Worm (Caenorhabditis elegans) whole organism, L3 larva: ENCODE results near the gene H37A05.2.

Source experiments
- ceh-82 ChIP-seq: fragments of 150-350 bp; optimal IDR thresholded peaks from 2 replicates; lab custom pipeline; 2014; ENCODE audit warnings: missing biosample characterization, missing genetic modification characterization
- daf-12 ChIP-seq: fragments of 150-350 bp; optimal IDR thresholded peaks from 2 replicates; lab custom pipeline; 2014; ENCODE audit warnings: missing biosample characterization, missing genetic modification reagents, missing genetic modification characterization
- egl-27 ChIP-seq: sonication (generic microtip); optimal IDR thresholded peaks from 4 replicates; lab custom pipeline; 2017; ENCODE audit warnings: missing biosample characterization, missing genetic modification reagents, missing genetic modification characterization
- lin-15B ChIP-seq: fragments of 150-350 bp; optimal IDR thresholded peaks from 2 replicates; lab custom pipeline; 2014; ENCODE audit warnings: missing biosample characterization, missing genetic modification characterization

DNA sequence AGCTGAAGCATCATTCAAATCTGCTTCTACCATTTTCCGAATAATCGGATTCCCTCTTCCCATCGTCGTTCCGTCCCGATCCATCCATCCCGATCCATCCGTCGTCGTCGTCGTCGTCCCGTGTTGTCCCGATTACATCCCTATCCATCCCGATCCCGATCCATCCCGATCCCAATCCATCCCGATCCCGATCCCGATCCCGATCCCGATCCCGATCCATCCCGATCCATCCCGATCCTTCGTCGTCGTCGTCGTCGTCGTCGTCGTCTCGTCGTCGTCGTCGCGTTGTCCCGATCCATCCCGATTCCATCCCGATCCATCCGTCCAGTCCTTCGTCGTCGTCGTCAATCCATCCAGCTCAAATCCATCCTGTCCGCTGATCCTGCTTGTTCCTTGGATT is 13.1 kb upstream of the H37A05.2 start:
- TF ChIP-seq ceh-82 (tag; lab: Kevin White, UChicago) (no peak), lin-15B (tag; lab: Kevin White, UChicago) (no peak), egl-27 (tag; lab: Kevin White, UChicago) (no peak), daf-12 (tag; lab: Kevin White, UChicago) (no peak)
